Worm (Caenorhabditis elegans) whole organism, early embryonic: Measurements from ENCODE around the gene flp-1.

Source experiments
- B0310.2 ChIP-seq: sonication (generic microtip); optimal IDR thresholded peaks from 2 replicates; lab custom pipeline; 2016; ENCODE audit warnings: mild to moderate bottlenecking, missing genetic modification characterization, missing compliant biosample characterization
- aly-1 ChIP-seq: sonication (generic microtip); optimal IDR thresholded peaks from 2 replicates; lab custom pipeline; 2016; ENCODE audit warnings: missing genetic modification characterization, missing compliant biosample characterization
- ama-1 ChIP-seq: fragments of 150-350 bp; optimal IDR thresholded peaks from 2 replicates; lab custom pipeline; 2014
- ceh-13 ChIP-seq: fragments of 200-800 bp; sonication (Bioruptor generic); optimal IDR thresholded peaks from 2 replicates; lab custom pipeline; 2018; ENCODE audit warnings: mild to moderate bottlenecking, missing genetic modification characterization, missing compliant biosample characterization
- ceh-36 ChIP-seq: sonication (generic microtip); optimal IDR thresholded peaks from 2 replicates; lab custom pipeline; 2016; ENCODE audit warnings: missing genetic modification characterization, inconsistent platforms, missing compliant biosample characterization
- ets-7 ChIP-seq: sonication (generic microtip); optimal IDR thresholded peaks from 2 replicates; lab custom pipeline; 2016; ENCODE audit warnings: missing genotype, missing genetic modification characterization, missing compliant biosample characterization
- flt-1 ChIP-seq: fragments of 200-800 bp; sonication (Bioruptor generic); IDR thresholded peaks from 2 replicates; pipeline ENCODE4 v1.3.6; 2022; ENCODE audit warnings: missing genetic modification characterization, missing compliant biosample characterization
- hnd-1 ChIP-seq: sonication (generic microtip); optimal IDR thresholded peaks from 2 replicates; lab custom pipeline; 2016; ENCODE audit warnings: missing genetic modification characterization, missing compliant biosample characterization
- scrt-1 ChIP-seq: fragments of 200-800 bp; sonication (Bioruptor generic); IDR thresholded peaks from 2 replicates; pipeline ENCODE4 v1.3.6; 2022; ENCODE audit warnings: missing genetic modification characterization, missing compliant biosample characterization
- sea-1 ChIP-seq: fragments of 200-800 bp; sonication (Bioruptor generic); conservative IDR thresholded peaks from 2 replicates; pipeline ENCODE4 v1.3.6; 2022; ENCODE audit warnings: missing genetic modification characterization, missing compliant biosample characterization
- tbx-11 ChIP-seq: fragments of 200-800 bp; sonication (Bioruptor generic); IDR thresholded peaks from 2 replicates; pipeline ENCODE4 v1.3.6; 2022; ENCODE audit warnings: missing genetic modification characterization, missing compliant biosample characterization
- tbx-37 ChIP-seq: fragments of 200-800 bp; sonication (Bioruptor generic); conservative IDR thresholded peaks from 2 replicates; pipeline ENCODE4 v1.3.6; 2022; ENCODE audit warnings: missing genetic modification reagents, missing genetic modification characterization, missing compliant biosample characterization
- tra-4 ChIP-seq: sonication (generic microtip); optimal IDR thresholded peaks from 2 replicates; lab custom pipeline; 2017; ENCODE audit warnings: missing genetic modification characterization, missing compliant biosample characterization

- TF ChIP-seq ama-1 (lab: Kevin White, UChicago) (no peak), flt-1 (GFP tag; lab: Robert Waterston, UW) (no peak), ceh-36 (no peak), ceh-13 (GFP tag; lab: Kevin White, UChicago) (no peak), hnd-1 (tag; lab: Kevin White, UChicago) (no peak), B0310.2 (tag; lab: Kevin White, UChicago) (no peak), tbx-37 (GFP tag; lab: Robert Waterston, UW) (no peak), scrt-1 (no peak), tra-4 (no peak), ets-7 (no peak), aly-1 (tag; lab: Kevin White, UChicago) (no peak), tbx-11 (GFP tag; lab: Robert Waterston, UW) (no peak), sea-1 (GFP tag; lab: Robert Waterston, UW) (no peak)
These were observed at the start of gene flp-1 for ce11 chrIV:9144405-9144804.
